Worm (Caenorhabditis elegans) whole organism, L1 larva: ENCODE measurements around the gene F13D11.4.
A peak's percentile ranks its signal among the peaks of the same experiment; 100 is the strongest.

ENCODE experiments used
- Y116A8C.19 ChIP-seq: sonication (generic microtip); optimal IDR thresholded peaks from 2 replicates; lab custom pipeline; 2016; ENCODE audit warnings: missing compliant biosample characterization, missing genetic modification characterization, borderline replicate concordance
- aly-2 ChIP-seq: fragments of 150-350 bp; optimal IDR thresholded peaks from 2 replicates; lab custom pipeline; 2014; ENCODE audit warnings: missing biosample characterization, missing genetic modification characterization
- ama-1 ChIP-seq: fragments of 150-350 bp; optimal IDR thresholded peaks from 2 replicates; lab custom pipeline; 2014
- blmp-1 ChIP-seq: fragments of 150-350 bp; optimal IDR thresholded peaks from 2 replicates; lab custom pipeline; 2014; ENCODE audit warnings: missing biosample characterization, missing genetic modification characterization
- fos-1 ChIP-seq: fragments of 150-350 bp; optimal IDR thresholded peaks from 2 replicates; lab custom pipeline; 2014; ENCODE audit warnings: missing biosample characterization, missing genetic modification characterization
- grh-1 ChIP-seq: fragments of 200-800 bp; sonication (Bioruptor generic); IDR thresholded peaks from 2 replicates; pipeline ENCODE4 v1.3.6; 2022; ENCODE audit warnings: missing genetic modification reagents, missing genetic modification characterization, missing compliant biosample characterization
- nhr-11 ChIP-seq: fragments of 150-350 bp; optimal IDR thresholded peaks from 2 replicates; lab custom pipeline; 2014; ENCODE audit warnings: missing biosample characterization, missing genetic modification characterization
- nhr-12 ChIP-seq: sonication (generic microtip); optimal IDR thresholded peaks from 2 replicates; lab custom pipeline; 2017; ENCODE audit warnings: missing biosample characterization, missing genetic modification characterization
- nhr-47 ChIP-seq: sonication (generic microtip); optimal IDR thresholded peaks from 2 replicates; lab custom pipeline; 2016; ENCODE audit warnings: mild to moderate bottlenecking, missing genetic modification characterization, moderate library complexity, missing compliant biosample characterization
- zag-1 ChIP-seq: fragments of 150-350 bp; optimal IDR thresholded peaks from 2 replicates; lab custom pipeline; 2014; ENCODE audit warnings: missing biosample characterization, missing genetic modification characterization
- ztf-4 ChIP-seq: fragments of 150-350 bp; optimal IDR thresholded peaks from 2 replicates; lab custom pipeline; 2014; ENCODE audit warnings: missing biosample characterization, missing genetic modification characterization

ce11 chrX:5854452-5855234 is 20.0 kb upstream of the F13D11.4 start:
- TF ChIP-seq aly-2 (tag; lab: Kevin White, UChicago) (no peak), Y116A8C.19 (tag; lab: Kevin White, UChicago) (no peak), ztf-4 (tag; lab: Kevin White, UChicago) (no peak), fos-1 (no peak), blmp-1 (tag; lab: Kevin White, UChicago) (peak; percentile 95), grh-1 (GFP tag; lab: Robert Waterston, UW) (no peak), nhr-47 (no peak), zag-1 (tag; lab: Kevin White, UChicago) (no peak), nhr-12 (tag; lab: Kevin White, UChicago) (no peak), ama-1 (lab: Kevin White, UChicago) (no peak), nhr-11 (tag; lab: Kevin White, UChicago) (no peak)
